Fruit fly (Drosophila melanogaster) whole organism, embryonic: ENCODE data around the gene CheA75a.

Source experiments
- Adf1 ChIP-seq: fragments of 200-800 bp; sonication (Bioruptor generic); IDR thresholded peaks from 2 replicates; pipeline ENCODE4 v1.3.6; 2022; ENCODE audit warnings: missing biosample characterization, missing genetic modification characterization
- Asciz ChIP-seq: fragments of 200-800 bp; sonication (Bioruptor generic); optimal IDR thresholded peaks from 2 replicates; lab custom pipeline; 2017; ENCODE audit warnings: missing biosample characterization, mild to moderate bottlenecking, missing genetic modification characterization, missing genetic modification reagents
- B-H1 ChIP-seq: fragments of 200-800 bp; sonication (Bioruptor generic); IDR thresholded peaks from 3 replicates; pipeline ENCODE4 v1.3.6; 2022; ENCODE audit warnings: missing biosample characterization, missing genetic modification characterization
- CG10274 ChIP-seq: fragments of 200-800 bp; sonication (Bioruptor generic); optimal IDR thresholded peaks from 3 replicates; lab custom pipeline; 2017; ENCODE audit warnings: missing biosample characterization, mild to moderate bottlenecking, missing genetic modification characterization
- CG10565 ChIP-seq: fragments of 200-800 bp; sonication (Bioruptor generic); optimal IDR thresholded peaks from 3 replicates; lab custom pipeline; 2016; ENCODE audit warnings: missing biosample characterization, mild to moderate bottlenecking, missing genetic modification characterization
- CG11247 ChIP-seq: fragments of 200-800 bp; sonication (Bioruptor generic); IDR thresholded peaks from 2 replicates; pipeline ENCODE4 v1.3.6; 2022; ENCODE audit warnings: missing biosample characterization, missing genetic modification characterization
- CG11398 ChIP-seq: fragments of 200-800 bp; sonication (Bioruptor generic); optimal IDR thresholded peaks from 2 replicates; lab custom pipeline; 2016; ENCODE audit warnings: missing biosample characterization, missing genetic modification characterization
- CG12071 ChIP-seq: fragments of 200-800 bp; sonication (Bioruptor generic); optimal IDR thresholded peaks from 3 replicates; lab custom pipeline; 2018; ENCODE audit warnings: missing biosample characterization, mild to moderate bottlenecking, missing genetic modification characterization
- CG14860 ChIP-seq: fragments of 200-800 bp; sonication (Bioruptor generic); IDR thresholded peaks from 3 replicates; pipeline ENCODE4 v1.3.6; 2022; ENCODE audit warnings: missing biosample characterization, missing genetic modification characterization; ENCODE audit not compliant: partially characterized antibody
- CG17186 ChIP-seq: fragments of 200-800 bp; sonication (Bioruptor generic); optimal IDR thresholded peaks from 3 replicates; lab custom pipeline; 2017; ENCODE audit warnings: missing biosample characterization, missing genetic modification reagents, missing genetic modification characterization
- CG17612 ChIP-seq: fragments of 200-800 bp; sonication (Bioruptor generic); IDR thresholded peaks from 2 replicates; pipeline ENCODE4 v1.3.6; 2022; ENCODE audit warnings: missing biosample characterization, missing genetic modification characterization
- CG17829 ChIP-seq: fragments of 200-800 bp; optimal IDR thresholded peaks from 2 replicates; lab custom pipeline; 2019; ENCODE audit warnings: missing biosample characterization, mild to moderate bottlenecking, missing genetic modification characterization, moderate library complexity
- CG1832 ChIP-seq: fragments of 200-800 bp; sonication (Bioruptor generic); optimal IDR thresholded peaks from 2 replicates; lab custom pipeline; 2017; ENCODE audit warnings: missing biosample characterization, mild to moderate bottlenecking, missing genetic modification characterization, inconsistent platforms
- CG18476 ChIP-seq: fragments of 200-800 bp; sonication (Bioruptor generic); optimal IDR thresholded peaks from 2 replicates; lab custom pipeline; 2016; ENCODE audit warnings: missing biosample characterization, mild to moderate bottlenecking, missing genetic modification characterization
- CG42726 ChIP-seq: fragments of 200-800 bp; sonication (Bioruptor generic); IDR thresholded peaks from 2 replicates; pipeline ENCODE4 v1.3.6; 2022; ENCODE audit warnings: missing biosample characterization, missing genetic modification characterization; ENCODE audit not compliant: partially characterized antibody
- CG4707 ChIP-seq: fragments of 200-800 bp; sonication (Bioruptor generic); optimal IDR thresholded peaks from 2 replicates; lab custom pipeline; 2018; ENCODE audit warnings: missing biosample characterization, mild to moderate bottlenecking, missing genetic modification characterization, moderate library complexity
- CG4854 ChIP-seq: fragments of 200-800 bp; sonication (Bioruptor generic); optimal IDR thresholded peaks from 2 replicates; lab custom pipeline; 2016; ENCODE audit warnings: missing biosample characterization, missing genetic modification characterization, inconsistent platforms
- CG6654 ChIP-seq: fragments of 200-800 bp; sonication (Bioruptor generic); optimal IDR thresholded peaks from 2 replicates; lab custom pipeline; 2017; ENCODE audit warnings: missing biosample characterization, mild to moderate bottlenecking, missing genetic modification characterization
- CG7987 ChIP-seq: fragments of 200-800 bp; sonication (Bioruptor generic); optimal IDR thresholded peaks from 2 replicates; lab custom pipeline; 2018; ENCODE audit warnings: missing biosample characterization, mild to moderate bottlenecking, missing genetic modification characterization, moderate library complexity
- CHES-1-like ChIP-seq: fragments of 200-800 bp; sonication (Bioruptor generic); optimal IDR thresholded peaks from 2 replicates; lab custom pipeline; 2016; ENCODE audit warnings: missing biosample characterization, missing genetic modification characterization
- CTCF ChIP-seq: fragments of 200-800 bp; sonication (Bioruptor generic); optimal IDR thresholded peaks from 2 replicates; lab custom pipeline; 2017; ENCODE audit warnings: missing biosample characterization, mild to moderate bottlenecking, missing genetic modification characterization, moderate library complexity
- Dbx ChIP-seq: fragments of 200-800 bp; sonication (Bioruptor generic); IDR thresholded peaks from 3 replicates; pipeline ENCODE4 v1.3.6; 2022; ENCODE audit warnings: missing biosample characterization, missing genetic modification characterization
- Deaf1 ChIP-seq: fragments of 200-800 bp; optimal IDR thresholded peaks from 3 replicates; lab custom pipeline; 2019; ENCODE audit warnings: missing biosample characterization, mild to moderate bottlenecking, missing genetic modification characterization, moderate library complexity
- Dll ChIP-seq: fragments of 200-800 bp; sonication (Bioruptor generic); IDR thresholded peaks from 4 replicates; pipeline ENCODE4 v1.3.6; 2022; ENCODE audit warnings: missing biosample characterization, missing genetic modification characterization; ENCODE audit not compliant: partially characterized antibody
- Drgx ChIP-seq: fragments of 200-800 bp; sonication (Bioruptor generic); IDR thresholded peaks from 2 replicates; pipeline ENCODE4 v1.3.6; 2022; ENCODE audit warnings: missing biosample characterization, missing genetic modification characterization
- Fer1 ChIP-seq: fragments of 200-800 bp; sonication (Bioruptor generic); optimal IDR thresholded peaks from 2 replicates; lab custom pipeline; 2017; ENCODE audit warnings: missing biosample characterization, mild to moderate bottlenecking, missing genetic modification characterization
- Hr78 ChIP-seq, 2 experiments: fragments of 200-800 bp in 1 of 2; fragments of >200 bp in 1 of 2; sonication (Bioruptor generic) in 1 of 2; optimal IDR thresholded peaks; 2 replicates each; lab custom pipeline; 2017 to 2019; ENCODE audit warnings: missing biosample characterization in 2 of 2, missing genetic modification characterization in 2 of 2, mild to moderate bottlenecking in 1 of 2, moderate library complexity in 1 of 2
- Sox100B ChIP-seq: fragments of 200-800 bp; sonication (Bioruptor generic); optimal IDR thresholded peaks from 3 replicates; lab custom pipeline; 2018; ENCODE audit warnings: missing biosample characterization, mild to moderate bottlenecking, missing genetic modification characterization
- Trl ChIP-seq, 3 experiments: fragments of >200 bp in 2 of 3; fragments of 200-800 bp in 1 of 3; sonication (Bioruptor generic) in 1 of 3; optimal IDR thresholded peaks; 2 replicates in 1 of 3; 3 replicates in 2 of 3; lab custom pipeline; 2016 to 2017; ENCODE audit warnings: missing biosample characterization in 1 of 3, missing genetic modification characterization in 1 of 3
- YL-1 ChIP-seq: fragments of 200-800 bp; sonication (Bioruptor generic); optimal IDR thresholded peaks from 3 replicates; lab custom pipeline; 2017; ENCODE audit warnings: missing biosample characterization, mild to moderate bottlenecking, missing genetic modification characterization
- ac ChIP-seq: fragments of 200-800 bp; sonication (Bioruptor generic); optimal IDR thresholded peaks from 3 replicates; lab custom pipeline; 2017; ENCODE audit warnings: missing biosample characterization, mild to moderate bottlenecking, missing genetic modification characterization
- aop ChIP-seq: fragments of 200-800 bp; sonication (Bioruptor generic); IDR thresholded peaks from 2 replicates; pipeline ENCODE4 v1.3.6; 2022; ENCODE audit warnings: missing biosample characterization, missing genetic modification characterization
- ara ChIP-seq: fragments of 200-800 bp; sonication (Bioruptor generic); IDR thresholded peaks from 2 replicates; pipeline ENCODE4 v1.3.6; 2022; ENCODE audit warnings: missing biosample characterization, missing genetic modification characterization
- bigmax ChIP-seq: fragments of 200-800 bp; sonication (Bioruptor generic); optimal IDR thresholded peaks from 2 replicates; lab custom pipeline; 2018; ENCODE audit warnings: missing biosample characterization, mild to moderate bottlenecking, missing genetic modification characterization
- bsh ChIP-seq, 2 experiments: fragments of 200-800 bp; sonication (Bioruptor generic); optimal IDR thresholded peaks; 2 replicates each; lab custom pipeline; 2017 to 2018; ENCODE audit warnings: mild to moderate bottlenecking in 2 of 2, missing biosample characterization in 2 of 2, missing genetic modification characterization in 2 of 2, moderate library complexity in 1 of 2
- dm ChIP-seq: fragments of 200-800 bp; sonication (Bioruptor generic); optimal IDR thresholded peaks from 3 replicates; lab custom pipeline; 2016; ENCODE audit warnings: missing biosample characterization, missing genetic modification characterization
- dmrt11E ChIP-seq: fragments of 200-800 bp; sonication (Bioruptor generic); optimal IDR thresholded peaks from 3 replicates; lab custom pipeline; 2018; ENCODE audit warnings: missing biosample characterization, mild to moderate bottlenecking, missing genetic modification characterization, moderate library complexity
- fd3F ChIP-seq: fragments of 200-800 bp; sonication (Bioruptor generic); optimal IDR thresholded peaks from 2 replicates; lab custom pipeline; 2018; ENCODE audit warnings: missing biosample characterization, mild to moderate bottlenecking, missing genetic modification characterization, moderate library complexity
- klu ChIP-seq: fragments of 200-800 bp; sonication (Bioruptor generic); IDR thresholded peaks from 2 replicates; pipeline ENCODE4 v1.3.6; 2022; ENCODE audit warnings: missing biosample characterization, missing genetic modification characterization
- luna ChIP-seq: fragments of 200-800 bp; sonication (Bioruptor generic); optimal IDR thresholded peaks from 2 replicates; lab custom pipeline; 2016; ENCODE audit warnings: missing biosample characterization, missing genetic modification characterization
- prd ChIP-seq, 3 experiments: fragments of >200 bp in 2 of 3; fragments of 200-800 bp in 1 of 3; sonication (Bioruptor generic) in 1 of 3; optimal IDR thresholded peaks in 2 of 3; IDR thresholded peaks in 1 of 3; 2 replicates in 2 of 3; 3 replicates in 1 of 3; pipeline versions ENCODE4 v1.3.6 to Lab custom; 2017 to 2022; ENCODE audit warnings: missing biosample characterization in 1 of 3, missing genetic modification characterization in 1 of 3
- seq ChIP-seq: fragments of 200-800 bp; sonication (Bioruptor generic); IDR thresholded peaks from 2 replicates; pipeline ENCODE4 v1.3.6; 2022; ENCODE audit warnings: missing biosample characterization, missing genetic modification characterization
- stc ChIP-seq: fragments of 200-800 bp; sonication (Bioruptor generic); IDR thresholded peaks from 2 replicates; pipeline ENCODE4 v1.3.6; 2022; ENCODE audit warnings: missing biosample characterization, missing genetic modification characterization
- stwl ChIP-seq: fragments of 200-800 bp; sonication (Bioruptor generic); optimal IDR thresholded peaks from 3 replicates; lab custom pipeline; 2018; ENCODE audit warnings: missing biosample characterization, mild to moderate bottlenecking, missing genetic modification characterization, moderate library complexity
- tio ChIP-seq: fragments of 200-800 bp; sonication (Bioruptor generic); optimal IDR thresholded peaks from 2 replicates; lab custom pipeline; 2017; ENCODE audit warnings: missing biosample characterization, missing genetic modification characterization, inconsistent platforms
- trem ChIP-seq: fragments of 200-800 bp; optimal IDR thresholded peaks from 3 replicates; lab custom pipeline; 2019; ENCODE audit warnings: missing biosample characterization, mild to moderate bottlenecking, missing genetic modification characterization, moderate library complexity
- tx ChIP-seq: fragments of 200-800 bp; sonication (Bioruptor generic); optimal IDR thresholded peaks from 2 replicates; lab custom pipeline; 2016; ENCODE audit warnings: missing biosample characterization, missing genetic modification characterization
- vfl ChIP-seq: fragments of 200-800 bp; sonication (Bioruptor generic); optimal IDR thresholded peaks from 2 replicates; lab custom pipeline; 2016; ENCODE audit warnings: missing biosample characterization, missing genetic modification characterization
- vvl ChIP-seq: fragments of 200-800 bp; sonication (Bioruptor generic); IDR thresholded peaks from 2 replicates; pipeline ENCODE4 v1.3.6; 2022; ENCODE audit warnings: missing biosample characterization, missing genetic modification characterization
- zf30C ChIP-seq: fragments of 200-800 bp; sonication (Bioruptor generic); optimal IDR thresholded peaks from 3 replicates; lab custom pipeline; 2018; ENCODE audit warnings: missing biosample characterization, mild to moderate bottlenecking, missing genetic modification characterization

The CheA75a gene

dm6 chr3L:18240348-18240812 lies 11.5 kb upstream of the CheA75a start (continued):
- TF ChIP-seq CG4707 (GFP tag; lab: Kevin White, UChicago) (peak; percentile 40), prd (optimal IDR thresholded peaks at IDR 0.05; lab: Kevin White, UChicago) (no peak), prd (GFP tag; IDR thresholded peaks at IDR 0.05; lab: Robert Waterston, UW) (no peak), seq (GFP tag; lab: Robert Waterston, UW) (no peak), Dll (GFP tag; lab: Robert Waterston, UW) (no peak), ara (GFP tag; lab: Robert Waterston, UW) (no peak), trem (tag; lab: Kevin White, UChicago) (no peak), bigmax (GFP tag; lab: Kevin White, UChicago) (no peak), Trl (optimal IDR thresholded peaks at IDR 0.05; lab: Kevin White, UChicago) (no peak), Trl (GFP tag; optimal IDR thresholded peaks at IDR 0.05; lab: Kevin White, UChicago) (no peak), bsh (GFP tag; optimal IDR thresholded peaks at IDR 0.05; lab: Kevin White, UChicago) (peak in 1 of 2 experiments; percentile 52), Drgx (GFP tag; lab: Robert Waterston, UW) (peak; percentile 40; the same call in 1 of the 2 replicates), CG6654 (GFP tag; lab: Kevin White, UChicago) (no peak), CG10565 (GFP tag; lab: Kevin White, UChicago) (no peak), CG18476 (GFP tag; lab: Kevin White, UChicago) (no peak), CG12071 (no peak), dm (GFP tag; lab: Kevin White, UChicago) (no peak), Sox100B (GFP tag; lab: Kevin White, UChicago) (no peak), vfl (GFP tag; lab: Kevin White, UChicago) (no peak), Asciz (GFP tag; lab: Kevin White, UChicago) (no peak), CTCF (no peak), CG11247 (GFP tag; lab: Robert Waterston, UW) (no peak), dmrt11E (tag; lab: Kevin White, UChicago) (peak; percentile 51), fd3F (GFP tag; lab: Kevin White, UChicago) (no peak), Adf1 (GFP tag; lab: Robert Waterston, UW) (no peak), B-H1 (no peak), CG17829 (tag; lab: Kevin White, UChicago) (no peak), CG1832 (no peak), CG17612 (GFP tag; lab: Robert Waterston, UW) (no peak), tio (GFP tag; lab: Kevin White, UChicago) (no peak), ac (GFP tag; lab: Kevin White, UChicago) (peak; percentile 20), CG17186 (no peak), tx (GFP tag; lab: Kevin White, UChicago) (no peak), stwl (no peak), aop (GFP tag; lab: Robert Waterston, UW) (no peak), zf30C (GFP tag; lab: Kevin White, UChicago) (peak; percentile 5), CG7987 (GFP tag; lab: Kevin White, UChicago) (no peak), stc (GFP tag; lab: Robert Waterston, UW) (peak; percentile 26; the same call in 1 of the 2 replicates), CG10274 (no peak), CHES-1-like (GFP tag; lab: Kevin White, UChicago) (no peak), CG11398 (GFP tag; lab: Kevin White, UChicago) (no peak), Fer1 (GFP tag; lab: Kevin White, UChicago) (no peak), CG14860 (GFP tag; lab: Robert Waterston, UW) (no peak), luna (no peak), Dbx (GFP tag; lab: Robert Waterston, UW) (no peak), vvl (GFP tag; lab: Robert Waterston, UW) (no peak), Hr78 (GFP tag; optimal IDR thresholded peaks at IDR 0.05; lab: Kevin White, UChicago) (no peak), CG42726 (GFP tag; lab: Robert Waterston, UW) (no peak), klu (GFP tag; lab: Robert Waterston, UW) (no peak), YL-1 (GFP tag; lab: Kevin White, UChicago) (no peak), Deaf1 (tag; lab: Kevin White, UChicago) (no peak), CG4854 (no peak)
